Fruit fly (Drosophila melanogaster) whole organism, embryonic: ENCODE results near the gene wge.

Experiments used
- Atf-2 ChIP-seq: fragments of 200-800 bp; sonication (Bioruptor generic); optimal IDR thresholded peaks from 2 replicates; lab custom pipeline; 2016; ENCODE audit warnings: missing biosample characterization, missing genetic modification characterization
- CG10543 ChIP-seq: fragments of 200-800 bp; sonication (Bioruptor generic); optimal IDR thresholded peaks from 3 replicates; lab custom pipeline; 2017; ENCODE audit warnings: missing biosample characterization, mild to moderate bottlenecking, missing genetic modification characterization, moderate library complexity
- CG11247 ChIP-seq: fragments of 200-800 bp; sonication (Bioruptor generic); IDR thresholded peaks from 2 replicates; pipeline ENCODE4 v1.3.6; 2022; ENCODE audit warnings: missing biosample characterization, missing genetic modification characterization
- CG11723 ChIP-seq: fragments of 200-800 bp; sonication (Bioruptor generic); optimal IDR thresholded peaks from 2 replicates; lab custom pipeline; 2017; ENCODE audit warnings: missing biosample characterization, mild to moderate bottlenecking, missing genetic modification characterization
- CG12071 ChIP-seq: fragments of 200-800 bp; sonication (Bioruptor generic); optimal IDR thresholded peaks from 3 replicates; lab custom pipeline; 2018; ENCODE audit warnings: missing biosample characterization, mild to moderate bottlenecking, missing genetic modification characterization
- CG12219 ChIP-seq: fragments of 200-800 bp; sonication (Bioruptor generic); optimal IDR thresholded peaks from 3 replicates; lab custom pipeline; 2018; ENCODE audit warnings: missing biosample characterization, mild to moderate bottlenecking, missing genetic modification characterization
- CG12769 ChIP-seq: fragments of 200-800 bp; sonication (Bioruptor generic); optimal IDR thresholded peaks from 2 replicates; lab custom pipeline; 2019; ENCODE audit warnings: missing biosample characterization, mild to moderate bottlenecking, missing genetic modification characterization, moderate library complexity
- CG13624 ChIP-seq: fragments of 200-800 bp; sonication (Bioruptor generic); optimal IDR thresholded peaks from 2 replicates; lab custom pipeline; 2016; ENCODE audit warnings: missing biosample characterization, missing genetic modification characterization
- CG16779 ChIP-seq: fragments of 200-800 bp; sonication (Bioruptor generic); IDR thresholded peaks from 2 replicates; pipeline ENCODE4 v1.3.6; 2022; ENCODE audit warnings: missing biosample characterization, missing genetic modification characterization
- CG16813 ChIP-seq: fragments of 200-800 bp; sonication (Bioruptor generic); IDR thresholded peaks from 3 replicates; pipeline ENCODE4 v1.3.6; 2022; ENCODE audit warnings: missing biosample characterization, missing genetic modification characterization; ENCODE audit not compliant: partially characterized antibody
- CG17328 ChIP-seq: fragments of 200-800 bp; sonication (Bioruptor generic); IDR thresholded peaks from 2 replicates; pipeline ENCODE4 v1.3.6; 2022; ENCODE audit warnings: missing biosample characterization, missing genetic modification characterization
- CG17912 ChIP-seq: fragments of 200-800 bp; sonication (Bioruptor generic); optimal IDR thresholded peaks from 2 replicates; lab custom pipeline; 2018; ENCODE audit warnings: missing biosample characterization, mild to moderate bottlenecking, missing genetic modification characterization
- CG2199 ChIP-seq: fragments of 200-800 bp; sonication (Bioruptor generic); IDR thresholded peaks from 3 replicates; pipeline ENCODE4 v1.3.6; 2022; ENCODE audit warnings: missing biosample characterization, missing genetic modification characterization
- CG31224 ChIP-seq: fragments of 200-800 bp; sonication (Bioruptor generic); IDR thresholded peaks from 2 replicates; pipeline ENCODE4 v1.3.6; 2022; ENCODE audit warnings: missing biosample characterization, missing genetic modification characterization
- CG31441 ChIP-seq: fragments of 200-800 bp; sonication (Bioruptor generic); IDR thresholded peaks from 2 replicates; pipeline ENCODE4 v1.3.6; 2022; ENCODE audit warnings: missing biosample characterization, missing genetic modification characterization
- CG32767 ChIP-seq: fragments of 200-800 bp; sonication (Bioruptor generic); IDR thresholded peaks from 2 replicates; pipeline ENCODE4 v1.3.6; 2022; ENCODE audit warnings: missing biosample characterization, missing genetic modification characterization
- CG3281 ChIP-seq: fragments of 200-800 bp; sonication (Bioruptor generic); optimal IDR thresholded peaks from 3 replicates; lab custom pipeline; 2017; ENCODE audit warnings: missing biosample characterization, mild to moderate bottlenecking, missing genetic modification characterization
- CG3407 ChIP-seq: fragments of 200-800 bp; sonication (Bioruptor generic); optimal IDR thresholded peaks from 2 replicates; lab custom pipeline; 2018; ENCODE audit warnings: missing biosample characterization, mild to moderate bottlenecking, missing genetic modification characterization
- CG34422 ChIP-seq: fragments of 200-800 bp; sonication (Bioruptor generic); IDR thresholded peaks from 3 replicates; pipeline ENCODE4 v1.3.6; 2022; ENCODE audit warnings: missing biosample characterization, missing genetic modification characterization
- CG3726 ChIP-seq: fragments of 200-800 bp; sonication (Bioruptor generic); IDR thresholded peaks from 3 replicates; pipeline ENCODE4, ENCODE4 v1.3.6; 2022; ENCODE audit warnings: missing biosample characterization, missing genetic modification characterization
- CG6765 ChIP-seq: fragments of 200-800 bp; sonication (Bioruptor generic); optimal IDR thresholded peaks from 3 replicates; lab custom pipeline; 2017; ENCODE audit warnings: missing biosample characterization, mild to moderate bottlenecking, missing genetic modification characterization
- CG7839 ChIP-seq: fragments of 200-800 bp; sonication (Bioruptor generic); optimal IDR thresholded peaks from 3 replicates; lab custom pipeline; 2018; ENCODE audit warnings: missing biosample characterization, mild to moderate bottlenecking, missing genetic modification characterization, moderate library complexity
- CTCF ChIP-seq: fragments of 200-800 bp; sonication (Bioruptor generic); optimal IDR thresholded peaks from 2 replicates; lab custom pipeline; 2017; ENCODE audit warnings: missing biosample characterization, mild to moderate bottlenecking, missing genetic modification characterization, moderate library complexity
- Doc3 ChIP-seq: fragments of 200-800 bp; sonication (Bioruptor generic); IDR thresholded peaks from 3 replicates; pipeline ENCODE4 v1.3.6; 2022; ENCODE audit warnings: missing biosample characterization, missing genetic modification characterization; ENCODE audit not compliant: partially characterized antibody
- HLH4C ChIP-seq: fragments of 200-800 bp; sonication (Bioruptor generic); IDR thresholded peaks from 3 replicates; pipeline ENCODE4 v1.3.6; 2022; ENCODE audit warnings: missing biosample characterization, missing genetic modification characterization; ENCODE audit not compliant: partially characterized antibody
- Hsf ChIP-seq: fragments of 200-800 bp; sonication (Bioruptor generic); optimal IDR thresholded peaks from 3 replicates; lab custom pipeline; 2016; ENCODE audit warnings: missing biosample characterization, missing genetic modification characterization
- Mes4 ChIP-seq: fragments of 200-800 bp; sonication (Bioruptor generic); optimal IDR thresholded peaks from 2 replicates; lab custom pipeline; 2016; ENCODE audit warnings: missing biosample characterization, missing genetic modification characterization
- Oaz ChIP-seq: fragments of 200-800 bp; sonication (Bioruptor generic); IDR thresholded peaks from 2 replicates; pipeline ENCODE4 v1.3.6; 2022; ENCODE audit warnings: missing biosample characterization, missing genetic modification characterization
- PHDP ChIP-seq: fragments of 200-800 bp; sonication (Bioruptor generic); optimal IDR thresholded peaks from 3 replicates; lab custom pipeline; 2018; ENCODE audit warnings: missing biosample characterization, mild to moderate bottlenecking, missing genetic modification characterization, moderate library complexity
- Pdp1 ChIP-seq, 2 experiments: fragments of 200-800 bp; sonication (Bioruptor generic); optimal IDR thresholded peaks; 3 replicates each; lab custom pipeline; 2016; ENCODE audit warnings: missing biosample characterization in 2 of 2, missing genetic modification characterization in 2 of 2, mild to moderate bottlenecking in 1 of 2, moderate library complexity in 1 of 2
- Trl ChIP-seq, 3 experiments: fragments of >200 bp in 2 of 3; fragments of 200-800 bp in 1 of 3; sonication (Bioruptor generic) in 1 of 3; optimal IDR thresholded peaks; 2 replicates in 1 of 3; 3 replicates in 2 of 3; lab custom pipeline; 2016 to 2017; ENCODE audit warnings: missing biosample characterization in 1 of 3, missing genetic modification characterization in 1 of 3
- Vsx1 ChIP-seq: fragments of 200-800 bp; sonication (Bioruptor generic); optimal IDR thresholded peaks from 2 replicates; lab custom pipeline; 2017; ENCODE audit warnings: missing biosample characterization, mild to moderate bottlenecking, missing genetic modification characterization, missing genetic modification reagents
- al ChIP-seq: fragments of 200-800 bp; sonication (Bioruptor generic); IDR thresholded peaks from 2 replicates; pipeline ENCODE4 v1.3.6; 2022; ENCODE audit warnings: missing biosample characterization, missing genetic modification characterization
- ara ChIP-seq: fragments of 200-800 bp; sonication (Bioruptor generic); IDR thresholded peaks from 2 replicates; pipeline ENCODE4 v1.3.6; 2022; ENCODE audit warnings: missing biosample characterization, missing genetic modification characterization
- bbx ChIP-seq: fragments of 200-800 bp; sonication (Bioruptor generic); IDR thresholded peaks from 2 replicates; pipeline ENCODE4 v1.3.6; 2022; ENCODE audit warnings: missing biosample characterization, missing genetic modification characterization; ENCODE audit not compliant: partially characterized antibody
- ci ChIP-seq: fragments of 200-800 bp; sonication (Bioruptor generic); IDR thresholded peaks from 3 replicates; pipeline ENCODE4 v1.3.6; 2022; ENCODE audit warnings: missing biosample characterization, missing genetic modification characterization
- cwo ChIP-seq: fragments of 200-800 bp; sonication (Bioruptor generic); optimal IDR thresholded peaks from 3 replicates; lab custom pipeline; 2017; ENCODE audit warnings: missing biosample characterization, missing genetic modification characterization, mild to moderate bottlenecking, moderate library complexity, missing genetic modification reagents
- ems ChIP-seq: fragments of 200-800 bp; sonication (Bioruptor generic); optimal IDR thresholded peaks from 3 replicates; lab custom pipeline; 2016; ENCODE audit warnings: missing biosample characterization, missing genetic modification characterization
- hkb ChIP-seq, 2 experiments: fragments of 200-800 bp in 1 of 2; fragments of >200 bp in 1 of 2; sonication (Bioruptor generic) in 1 of 2; IDR thresholded peaks in 1 of 2; optimal IDR thresholded peaks in 1 of 2; 2 replicates each; pipeline versions ENCODE4 v1.3.6 to Lab custom; 2017 to 2022; ENCODE audit warnings: missing biosample characterization in 1 of 2, missing genetic modification characterization in 1 of 2
- jing ChIP-seq: fragments of 200-800 bp; sonication (Bioruptor generic); optimal IDR thresholded peaks from 2 replicates; lab custom pipeline; 2018; ENCODE audit warnings: missing biosample characterization, mild to moderate bottlenecking, missing genetic modification characterization
- lilli ChIP-seq: fragments of 200-800 bp; sonication (Bioruptor generic); optimal IDR thresholded peaks from 3 replicates; lab custom pipeline; 2016; ENCODE audit warnings: missing biosample characterization, missing genetic modification characterization
- nerfin-1 ChIP-seq: fragments of 200-800 bp; sonication (Bioruptor generic); optimal IDR thresholded peaks from 3 replicates; lab custom pipeline; 2019; ENCODE audit warnings: missing biosample characterization, mild to moderate bottlenecking, missing genetic modification characterization, moderate library complexity
- pnt ChIP-seq: fragments of 200-800 bp; sonication (Bioruptor generic); optimal IDR thresholded peaks from 3 replicates; lab custom pipeline; 2016; ENCODE audit warnings: missing biosample characterization, missing genetic modification characterization
- scrt ChIP-seq: fragments of 200-800 bp; sonication (Bioruptor generic); optimal IDR thresholded peaks from 2 replicates; lab custom pipeline; 2018; ENCODE audit warnings: missing biosample characterization, mild to moderate bottlenecking, missing genetic modification characterization, moderate library complexity
- sima ChIP-seq: fragments of 200-800 bp; sonication (Bioruptor generic); optimal IDR thresholded peaks from 2 replicates; lab custom pipeline; 2016; ENCODE audit warnings: missing biosample characterization, missing genetic modification characterization
- slp2 ChIP-seq: fragments of 200-800 bp; sonication (Bioruptor generic); optimal IDR thresholded peaks from 2 replicates; lab custom pipeline; 2016; ENCODE audit warnings: missing biosample characterization, missing genetic modification characterization
- zen2 ChIP-seq: fragments of 200-800 bp; sonication (Bioruptor generic); IDR thresholded peaks from 3 replicates; pipeline ENCODE4 v1.3.6; 2022; ENCODE audit warnings: missing biosample characterization, missing genetic modification characterization; ENCODE audit not compliant: partially characterized antibody

wge gene

dm6 chr3R:22753895-22754774 lies 33.2 kb upstream of the wge start:
- TF ChIP-seq zen2 (0 out of 3 replicates have a peak, but pooled peaks have one; percentile 5), Atf-2 (GFP tag; lab: Kevin White, UChicago) (peak; percentile 55), CG3407 (GFP tag; lab: Kevin White, UChicago) (peak; percentile 46), CG12769 (peak; percentile 35), al (GFP tag; lab: Robert Waterston, UW) (peak; percentile 17; the same call in 1 of the 2 replicates), CG31224 (GFP tag; lab: Robert Waterston, UW) (no peak; the same call in 1 of the 2 replicates), CG16813 (GFP tag; lab: Robert Waterston, UW) (no peak), Doc3 (GFP tag; lab: Robert Waterston, UW) (no peak), slp2 (GFP tag; lab: Kevin White, UChicago) (peak; percentile 4), ara (GFP tag; lab: Robert Waterston, UW) (peak; percentile 39; the same call in 1 of the 2 replicates), jing (GFP tag; lab: Kevin White, UChicago) (peak; percentile 31), CG11247 (peak; percentile 14; the same call in 1 of the 2 replicates), PHDP (tag; lab: Kevin White, UChicago) (peak; percentile 62), CG7839 (tag; lab: Kevin White, UChicago) (peak; percentile 74), CG34422 (GFP tag; lab: Robert Waterston, UW) (no peak; the same call in none of the 3 replicates), CG3281 (peak; percentile 71), Trl (optimal IDR thresholded peaks at IDR 0.05; lab: Kevin White, UChicago) (peak; percentile 61 to 66), Trl (GFP tag; optimal IDR thresholded peaks at IDR 0.05; lab: Kevin White, UChicago) (peak; percentile 22), CG17912 (GFP tag; lab: Kevin White, UChicago) (no peak), CG3726 (GFP tag; lab: Robert Waterston, UW) (no peak), lilli (GFP tag; lab: Kevin White, UChicago) (peak; percentile 58), ci (GFP tag; lab: Robert Waterston, UW) (peak; percentile 83), Pdp1 (GFP tag; optimal IDR thresholded peaks at IDR 0.05; lab: Kevin White, UChicago) (peak; percentile 8 to 55), Oaz (GFP tag; lab: Robert Waterston, UW) (peak; percentile 23; the same call in 1 of the 2 replicates), hkb (optimal IDR thresholded peaks at IDR 0.05; lab: Kevin White, UChicago) (no peak), hkb (GFP tag; IDR thresholded peaks at IDR 0.05; lab: Robert Waterston, UW) (peak; percentile 14; the same call in 1 of the 2 replicates), CG2199 (peak; percentile 47; the same call in 1 of the 3 replicates), cwo (GFP tag; lab: Kevin White, UChicago) (peak; percentile 45), CTCF (GFP tag; lab: Kevin White, UChicago) (peak; percentile 31), CG13624 (GFP tag; lab: Kevin White, UChicago) (peak; percentile 44), Hsf (GFP tag; lab: Kevin White, UChicago) (peak; percentile 64), CG17328 (GFP tag; lab: Robert Waterston, UW) (peak; percentile 68), CG6765 (GFP tag; lab: Kevin White, UChicago) (peak; percentile 16), CG11723 (GFP tag; lab: Kevin White, UChicago) (peak; percentile 46), CG12071 (GFP tag; lab: Kevin White, UChicago) (peak; percentile 38), nerfin-1 (tag; lab: Kevin White, UChicago) (peak; percentile 17), Mes4 (peak; percentile 13), Vsx1 (peak; percentile 51), HLH4C (GFP tag; lab: Robert Waterston, UW) (0 out of 3 replicates have a peak, but pooled peaks have one; percentile 17), pnt (peak; percentile 47), CG16779 (peak; percentile 54; the same call in 1 of the 2 replicates), CG10543 (GFP tag; lab: Kevin White, UChicago) (peak; percentile 90), sima (no peak), CG12219 (GFP tag; lab: Kevin White, UChicago) (peak; percentile 5), CG32767 (GFP tag; lab: Robert Waterston, UW) (peak; percentile 70; the same call in 1 of the 2 replicates), CG31441 (GFP tag; lab: Robert Waterston, UW) (peak; percentile 77; the same call in 1 of the 2 replicates), ems (GFP tag; lab: Kevin White, UChicago) (peak; percentile 9), scrt (GFP tag; lab: Kevin White, UChicago) (peak; percentile 38), bbx (GFP tag; lab: Robert Waterston, UW) (peak; percentile 61)
